Worm (Caenorhabditis elegans) whole organism, L4 larva: ENCODE data around the gene col-68.
A peak's percentile ranks its signal among the peaks of the same experiment; 100 is the strongest.

ENCODE experiments used
- ZK546.5 ChIP-seq, 2 experiments: sonication (generic microtip); optimal IDR thresholded peaks; 2 replicates each; lab custom pipeline; 2017; ENCODE audit warnings: missing biosample characterization in 2 of 2, missing genetic modification characterization in 2 of 2
- aha-1 ChIP-seq: fragments of 150-350 bp; peaks from one replicate; lab custom pipeline; 2014; ENCODE audit warnings: missing biosample characterization, missing genetic modification characterization
- ama-1 ChIP-seq: fragments of 150-350 bp; optimal IDR thresholded peaks from 2 replicates; lab custom pipeline; 2014; ENCODE audit warnings: inconsistent platforms, mixed read lengths
- ceh-82 ChIP-seq: sonication (generic microtip); optimal IDR thresholded peaks from 2 replicates; lab custom pipeline; 2017; ENCODE audit warnings: missing biosample characterization, missing genetic modification characterization
- fos-1 ChIP-seq: fragments of 150-350 bp; optimal IDR thresholded peaks from 2 replicates; lab custom pipeline; 2014; ENCODE audit warnings: missing biosample characterization, missing genetic modification characterization
- mdl-1 ChIP-seq, 2 experiments: fragments of 150-350 bp in 1 of 2; sonication (generic microtip) in 1 of 2; optimal IDR thresholded peaks; 2 replicates each; lab custom pipeline; 2014 to 2017; ENCODE audit warnings: missing biosample characterization in 2 of 2, missing genetic modification characterization in 2 of 2
- mes-2 ChIP-seq: sonication (generic microtip); optimal IDR thresholded peaks from 2 replicates; lab custom pipeline; 2016; ENCODE audit warnings: missing genotype, mild to moderate bottlenecking, missing genetic modification characterization, missing compliant biosample characterization; ENCODE audit not compliant: poor library complexity, severe bottlenecking
- nhr-10 ChIP-seq: fragments of 150-350 bp; optimal IDR thresholded peaks from 2 replicates; lab custom pipeline; 2014; ENCODE audit warnings: missing biosample characterization, missing genetic modification characterization
- nhr-11 ChIP-seq: fragments of 150-350 bp; optimal IDR thresholded peaks from 2 replicates; lab custom pipeline; 2014; ENCODE audit warnings: missing biosample characterization, missing genetic modification characterization
- nhr-111 ChIP-seq: fragments of 200-800 bp; sonication (Bioruptor generic); optimal IDR thresholded peaks from 2 replicates; lab custom pipeline; 2018; ENCODE audit warnings: mild to moderate bottlenecking, missing genetic modification characterization, missing compliant biosample characterization
- nhr-25 ChIP-seq: sonication (generic microtip); optimal IDR thresholded peaks from 2 replicates; lab custom pipeline; 2017; ENCODE audit warnings: missing genetic modification characterization, mild to moderate bottlenecking, missing compliant biosample characterization, antibody characterized with exemption, moderate library complexity, borderline replicate concordance; ENCODE audit not compliant: insufficient read depth
- pha-4 ChIP-seq, 2 experiments: fragments of 150-350 bp in 1 of 2; fragments of 200-800 bp in 1 of 2; sonication (Bioruptor generic) in 1 of 2; IDR thresholded peaks in 1 of 2; optimal IDR thresholded peaks in 1 of 2; 2 replicates each; pipeline versions ENCODE4 v1.3.6 to Lab custom; 2014 to 2022; ENCODE audit warnings: missing genetic modification characterization in 2 of 2, missing genetic modification reagents in 2 of 2, missing biosample characterization in 1 of 2, missing compliant biosample characterization in 1 of 2
- tag-97 ChIP-seq: fragments of 200-800 bp; sonication (Bioruptor generic); IDR thresholded peaks from 2 replicates; pipeline ENCODE4 v1.3.6; 2022; ENCODE audit warnings: missing genetic modification characterization, missing compliant biosample characterization
- vab-7 ChIP-seq: fragments of 200-800 bp; sonication (Bioruptor generic); IDR thresholded peaks from 2 replicates; pipeline ENCODE4 v1.3.6; 2022; ENCODE audit warnings: missing genetic modification reagents, missing genetic modification characterization, missing compliant biosample characterization

DNA sequence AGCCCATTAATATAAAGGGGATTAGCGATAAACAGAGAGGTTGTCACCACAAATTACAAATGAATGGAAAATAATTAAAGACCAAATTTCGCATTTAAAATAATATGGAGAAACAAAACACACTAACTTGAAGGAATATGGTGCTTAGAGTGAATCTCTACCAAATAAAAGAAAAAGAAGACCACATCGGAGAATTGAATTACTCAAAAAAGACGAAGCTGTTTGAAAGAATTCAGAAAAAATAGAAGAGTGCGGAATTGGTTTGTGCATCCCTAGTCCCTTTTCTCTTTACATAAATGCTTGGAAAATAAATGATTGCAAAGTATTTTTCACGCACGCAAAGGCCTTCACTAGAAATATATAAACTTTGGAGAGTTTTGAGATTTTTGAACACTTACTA is 30.4 kb upstream of the col-68 start:
- TF ChIP-seq mes-2 (tag; lab: Kevin White, UChicago) = no peak
- TF ChIP-seq nhr-111 (GFP tag; lab: Kevin White, UChicago) = no peak
- no peak for TF ChIP-seq tag-97
- no peak for TF ChIP-seq ZK546.5 (tag; optimal IDR thresholded peaks at IDR 0.05; lab: Kevin White, UChicago)
- no peak for TF ChIP-seq ceh-82
- TF ChIP-seq pha-4 (GFP tag; IDR thresholded peaks at IDR 0.05; lab: Robert Waterston, UW) = no peak
- TF ChIP-seq pha-4 (tag; optimal IDR thresholded peaks at IDR 0.05; lab: Kevin White, UChicago) = no peak
- TF ChIP-seq nhr-10 (tag; lab: Kevin White, UChicago) = no peak
- TF ChIP-seq nhr-11 (tag; lab: Kevin White, UChicago) = no peak
- TF ChIP-seq fos-1 = no peak
- TF ChIP-seq nhr-25 (tag; lab: Kevin White, UChicago) = no peak
- TF ChIP-seq ama-1 (lab: Kevin White, UChicago) = no peak
- no peak for TF ChIP-seq vab-7
- TF ChIP-seq aha-1 (tag; lab: Kevin White, UChicago) = peak; percentile 86
- TF ChIP-seq mdl-1 (tag; optimal IDR thresholded peaks at IDR 0.05; lab: Kevin White, UChicago) = no peak
